Fruit fly (Drosophila melanogaster) whole organism, embryonic: ENCODE data around the gene Cdc42.

Experiments used
- Atf-2 ChIP-seq: fragments of 200-800 bp; sonication (Bioruptor generic); optimal IDR thresholded peaks from 2 replicates; lab custom pipeline; 2016; ENCODE audit warnings: missing biosample characterization, missing genetic modification characterization
- B-H1 ChIP-seq: fragments of 200-800 bp; sonication (Bioruptor generic); IDR thresholded peaks from 3 replicates; pipeline ENCODE4 v1.3.6; 2022; ENCODE audit warnings: missing biosample characterization, missing genetic modification characterization
- CG10321 ChIP-seq: fragments of 200-800 bp; sonication (Bioruptor generic); IDR thresholded peaks from 2 replicates; pipeline ENCODE4 v1.3.6; 2022; ENCODE audit warnings: missing biosample characterization, missing genetic modification characterization
- CG10654 ChIP-seq: fragments of 200-800 bp; sonication (Bioruptor generic); optimal IDR thresholded peaks from 2 replicates; lab custom pipeline; 2016; ENCODE audit warnings: missing biosample characterization, missing genetic modification characterization
- CG10959 ChIP-seq: fragments of 200-800 bp; sonication (Bioruptor generic); IDR thresholded peaks from 2 replicates; pipeline ENCODE4 v1.3.6; 2022; ENCODE audit warnings: missing biosample characterization, missing genetic modification characterization
- CG11695 ChIP-seq: fragments of 200-800 bp; sonication (Bioruptor generic); IDR thresholded peaks from 3 replicates; pipeline ENCODE4 v1.3.6; 2022; ENCODE audit warnings: missing biosample characterization, missing genetic modification characterization
- CG12104 ChIP-seq: fragments of 200-800 bp; sonication (Bioruptor generic); optimal IDR thresholded peaks from 3 replicates; lab custom pipeline; 2016; ENCODE audit warnings: missing biosample characterization, missing genetic modification characterization
- CG12299 ChIP-seq: fragments of 200-800 bp; sonication (Bioruptor generic); optimal IDR thresholded peaks from 2 replicates; lab custom pipeline; 2018; ENCODE audit warnings: missing biosample characterization, mild to moderate bottlenecking, missing genetic modification characterization
- CG12769 ChIP-seq: fragments of 200-800 bp; sonication (Bioruptor generic); optimal IDR thresholded peaks from 2 replicates; lab custom pipeline; 2019; ENCODE audit warnings: missing biosample characterization, mild to moderate bottlenecking, missing genetic modification characterization, moderate library complexity
- CG16779 ChIP-seq: fragments of 200-800 bp; sonication (Bioruptor generic); IDR thresholded peaks from 2 replicates; pipeline ENCODE4 v1.3.6; 2022; ENCODE audit warnings: missing biosample characterization, missing genetic modification characterization
- CG16863 ChIP-seq: fragments of 200-800 bp; sonication (Bioruptor generic); optimal IDR thresholded peaks from 3 replicates; lab custom pipeline; 2016; ENCODE audit warnings: missing biosample characterization, missing genetic modification characterization
- CG17612 ChIP-seq: fragments of 200-800 bp; sonication (Bioruptor generic); IDR thresholded peaks from 2 replicates; pipeline ENCODE4 v1.3.6; 2022; ENCODE audit warnings: missing biosample characterization, missing genetic modification characterization
- CG2202 ChIP-seq: fragments of 200-800 bp; sonication (Bioruptor generic); optimal IDR thresholded peaks from 2 replicates; lab custom pipeline; 2018; ENCODE audit warnings: missing biosample characterization, mild to moderate bottlenecking, missing genetic modification characterization
- CG4854 ChIP-seq: fragments of 200-800 bp; sonication (Bioruptor generic); optimal IDR thresholded peaks from 2 replicates; lab custom pipeline; 2016; ENCODE audit warnings: missing biosample characterization, missing genetic modification characterization, inconsistent platforms
- CG5245 ChIP-seq: fragments of 200-800 bp; sonication (Bioruptor generic); optimal IDR thresholded peaks from 3 replicates; lab custom pipeline; 2016; ENCODE audit warnings: missing biosample characterization, missing genetic modification characterization
- CG7928 ChIP-seq: fragments of 200-800 bp; sonication (Bioruptor generic); optimal IDR thresholded peaks from 2 replicates; lab custom pipeline; 2017; ENCODE audit warnings: missing biosample characterization, mild to moderate bottlenecking, missing genetic modification characterization
- CG7987 ChIP-seq: fragments of 200-800 bp; sonication (Bioruptor generic); optimal IDR thresholded peaks from 2 replicates; lab custom pipeline; 2018; ENCODE audit warnings: missing biosample characterization, mild to moderate bottlenecking, missing genetic modification characterization, moderate library complexity
- CG8290 ChIP-seq, 3 experiments: fragments of 200-800 bp; sonication (Bioruptor generic); optimal IDR thresholded peaks; 2 replicates each; lab custom pipeline; 2016 to 2019; ENCODE audit warnings: missing biosample characterization in 3 of 3, missing genetic modification characterization in 3 of 3, mild to moderate bottlenecking in 2 of 3, moderate library complexity in 1 of 3
- CG8359 ChIP-seq: fragments of 200-800 bp; sonication (Bioruptor generic); optimal IDR thresholded peaks from 2 replicates; lab custom pipeline; 2017; ENCODE audit warnings: missing biosample characterization, mild to moderate bottlenecking, missing genetic modification characterization, borderline replicate concordance
- Camta ChIP-seq: fragments of 200-800 bp; sonication (Bioruptor generic); optimal IDR thresholded peaks from 2 replicates; lab custom pipeline; 2016; ENCODE audit warnings: missing biosample characterization, missing genetic modification characterization
- ERR ChIP-seq: fragments of 200-800 bp; sonication (Bioruptor generic); optimal IDR thresholded peaks from 2 replicates; lab custom pipeline; 2016; ENCODE audit warnings: missing biosample characterization, missing genetic modification characterization
- Gsc ChIP-seq: fragments of 200-800 bp; sonication (Bioruptor generic); IDR thresholded peaks from 2 replicates; pipeline ENCODE4 v1.3.6; 2022; ENCODE audit warnings: missing biosample characterization, missing genetic modification characterization
- Gug ChIP-seq: fragments of 200-800 bp; sonication (Bioruptor generic); IDR thresholded peaks from 4 replicates; pipeline ENCODE4 v1.3.6; 2022; ENCODE audit warnings: missing biosample characterization, missing genetic modification characterization
- Med ChIP-seq: fragments of 200-800 bp; sonication (Bioruptor generic); peaks from one replicate; lab custom pipeline; 2016; ENCODE audit warnings: missing biosample characterization, missing genetic modification characterization, mild to moderate bottlenecking, inconsistent platforms, moderate library complexity
- NfI ChIP-seq: fragments of 200-800 bp; sonication (Bioruptor generic); optimal IDR thresholded peaks from 3 replicates; lab custom pipeline; 2018; ENCODE audit warnings: missing biosample characterization, mild to moderate bottlenecking, missing genetic modification characterization, moderate library complexity
- Xrp1 ChIP-seq: fragments of 200-800 bp; sonication (Bioruptor generic); IDR thresholded peaks from 2 replicates; pipeline ENCODE4 v1.3.6; 2022; ENCODE audit warnings: missing biosample characterization, missing genetic modification characterization
- abd-A ChIP-seq: fragments of 200-800 bp; sonication (Bioruptor generic); optimal IDR thresholded peaks from 3 replicates; lab custom pipeline; 2019; ENCODE audit warnings: missing biosample characterization, mild to moderate bottlenecking, missing genetic modification characterization, moderate library complexity
- bab2 ChIP-seq: fragments of 200-800 bp; sonication (Bioruptor generic); optimal IDR thresholded peaks from 2 replicates; lab custom pipeline; 2016; ENCODE audit warnings: missing biosample characterization, missing genetic modification characterization
- cad ChIP-seq: fragments of >200 bp; optimal IDR thresholded peaks from 2 replicates; lab custom pipeline; 2017; ENCODE audit warnings: missing biosample characterization, missing genetic modification characterization
- chm ChIP-seq: fragments of 200-800 bp; sonication (Bioruptor generic); IDR thresholded peaks from 2 replicates; pipeline ENCODE4 v1.3.6; 2022; ENCODE audit warnings: missing biosample characterization, missing genetic modification characterization
- crc ChIP-seq: fragments of 200-800 bp; sonication (Bioruptor generic); optimal IDR thresholded peaks from 2 replicates; lab custom pipeline; 2016; ENCODE audit warnings: missing biosample characterization, missing genetic modification characterization
- crol ChIP-seq: fragments of 200-800 bp; sonication (Bioruptor generic); IDR thresholded peaks from 2 replicates; pipeline ENCODE4 v1.3.6; 2022; ENCODE audit warnings: missing biosample characterization, missing genetic modification characterization
- dysf ChIP-seq: fragments of 200-800 bp; sonication (Bioruptor generic); IDR thresholded peaks from 3 replicates; pipeline ENCODE4 v1.3.6; 2022; ENCODE audit warnings: missing biosample characterization, missing genetic modification characterization
- gcm2 ChIP-seq: fragments of 200-800 bp; sonication (Bioruptor generic); optimal IDR thresholded peaks from 2 replicates; lab custom pipeline; 2016; ENCODE audit warnings: missing biosample characterization, missing genetic modification characterization
- grau ChIP-seq: fragments of 200-800 bp; optimal IDR thresholded peaks from 3 replicates; lab custom pipeline; 2019; ENCODE audit warnings: missing biosample characterization, mild to moderate bottlenecking, missing genetic modification characterization, moderate library complexity
- hth ChIP-seq: fragments of >200 bp; optimal IDR thresholded peaks from 2 replicates; lab custom pipeline; 2017; ENCODE audit warnings: inconsistent platforms
- jumu ChIP-seq: fragments of 200-800 bp; sonication (Bioruptor generic); optimal IDR thresholded peaks from 3 replicates; lab custom pipeline; 2016; ENCODE audit warnings: missing biosample characterization, missing genetic modification characterization
- kni ChIP-seq: fragments of 200-800 bp; sonication (Bioruptor generic); optimal IDR thresholded peaks from 3 replicates; lab custom pipeline; 2017; ENCODE audit warnings: mild to moderate bottlenecking, missing biosample characterization, missing genetic modification reagents, missing genetic modification characterization
- knrl ChIP-seq: fragments of 200-800 bp; sonication (Bioruptor generic); IDR thresholded peaks from 3 replicates; pipeline ENCODE4 v1.3.6; 2022; ENCODE audit warnings: missing biosample characterization, missing genetic modification characterization; ENCODE audit not compliant: partially characterized antibody
- mld ChIP-seq: fragments of 200-800 bp; sonication (Bioruptor generic); IDR thresholded peaks from 3 replicates; pipeline ENCODE4 v1.3.6; 2022; ENCODE audit warnings: missing biosample characterization, missing genetic modification characterization; ENCODE audit not compliant: partially characterized antibody
- pb ChIP-seq: fragments of 200-800 bp; sonication (Bioruptor generic); optimal IDR thresholded peaks from 3 replicates; lab custom pipeline; 2016; ENCODE audit warnings: missing biosample characterization, missing genetic modification characterization
- pho ChIP-seq: fragments of 200-800 bp; sonication (Bioruptor generic); optimal IDR thresholded peaks from 2 replicates; lab custom pipeline; 2016; ENCODE audit warnings: missing biosample characterization, missing genetic modification characterization
- prd ChIP-seq, 3 experiments: fragments of >200 bp in 2 of 3; fragments of 200-800 bp in 1 of 3; sonication (Bioruptor generic) in 1 of 3; optimal IDR thresholded peaks in 2 of 3; IDR thresholded peaks in 1 of 3; 2 replicates in 2 of 3; 3 replicates in 1 of 3; pipeline versions ENCODE4 v1.3.6 to Lab custom; 2017 to 2022; ENCODE audit warnings: missing biosample characterization in 1 of 3, missing genetic modification characterization in 1 of 3
- pzg ChIP-seq: fragments of 200-800 bp; sonication (Bioruptor generic); optimal IDR thresholded peaks from 3 replicates; lab custom pipeline; 2018; ENCODE audit warnings: missing biosample characterization, mild to moderate bottlenecking, missing genetic modification characterization, moderate library complexity
- seq ChIP-seq: fragments of 200-800 bp; sonication (Bioruptor generic); IDR thresholded peaks from 2 replicates; pipeline ENCODE4 v1.3.6; 2022; ENCODE audit warnings: missing biosample characterization, missing genetic modification characterization
- sima ChIP-seq: fragments of 200-800 bp; sonication (Bioruptor generic); optimal IDR thresholded peaks from 2 replicates; lab custom pipeline; 2016; ENCODE audit warnings: missing biosample characterization, missing genetic modification characterization
- slbo ChIP-seq: fragments of 200-800 bp; sonication (Bioruptor generic); IDR thresholded peaks from 2 replicates; pipeline ENCODE4 v1.3.6; 2022; ENCODE audit warnings: missing biosample characterization, missing genetic modification characterization
- toy ChIP-seq: fragments of 200-800 bp; sonication (Bioruptor generic); IDR thresholded peaks from 2 replicates; pipeline ENCODE4 v1.3.6; 2022; ENCODE audit warnings: missing biosample characterization, missing genetic modification characterization
- vfl ChIP-seq: fragments of 200-800 bp; sonication (Bioruptor generic); optimal IDR thresholded peaks from 2 replicates; lab custom pipeline; 2016; ENCODE audit warnings: missing biosample characterization, missing genetic modification characterization

Cdc42 gene

dm6 chrX:19735270-19735669 is 38.4 kb downstream of the Cdc42 start, which contains the start of gene CG14234:
Gene CG14234, plus strand, starts transcription at chrX:19735570.
- TF ChIP-seq Med (GFP tag; lab: Kevin White, UChicago) = peak; percentile 9
- TF ChIP-seq gcm2 = no peak
- TF ChIP-seq CG10959 (GFP tag; lab: Robert Waterston, UW) = no peak
- TF ChIP-seq CG10321 (GFP tag; lab: Robert Waterston, UW) = peak; percentile 59; the same call in 1 of the 2 replicates
- TF ChIP-seq toy (GFP tag; lab: Robert Waterston, UW) = no peak
- no peak for TF ChIP-seq CG5245 (GFP tag; lab: Kevin White, UChicago)
- no peak for TF ChIP-seq crol (GFP tag; lab: Robert Waterston, UW)
- TF ChIP-seq mld (GFP tag; lab: Robert Waterston, UW) = no peak
- no peak for TF ChIP-seq jumu (GFP tag; lab: Kevin White, UChicago)
- no peak for TF ChIP-seq CG7987 (GFP tag; lab: Kevin White, UChicago)
- TF ChIP-seq pb = no peak
- TF ChIP-seq dysf (GFP tag; lab: Robert Waterston, UW) = no peak
- no peak for TF ChIP-seq cad
- no peak for TF ChIP-seq Gug
- no peak for TF ChIP-seq pho (GFP tag; lab: Kevin White, UChicago)
- no peak for TF ChIP-seq CG16863 (GFP tag; lab: Kevin White, UChicago)
- TF ChIP-seq Xrp1 (GFP tag; lab: Robert Waterston, UW) = no peak
- no peak for TF ChIP-seq crc
- TF ChIP-seq sima (GFP tag; lab: Kevin White, UChicago) = no peak
- no peak for TF ChIP-seq NfI (GFP tag; lab: Kevin White, UChicago)
- TF ChIP-seq CG4854 (GFP tag; lab: Kevin White, UChicago) = no peak
- TF ChIP-seq vfl (GFP tag; lab: Kevin White, UChicago) = no peak
- peak; percentile 12 for TF ChIP-seq pzg (GFP tag; lab: Kevin White, UChicago)
- peak; percentile 45; the same call in 1 of the 2 replicates for TF ChIP-seq seq (GFP tag; lab: Robert Waterston, UW)
- no peak for TF ChIP-seq ERR (GFP tag; lab: Kevin White, UChicago)

- TF ChIP-seq CG16779 (GFP tag; lab: Robert Waterston, UW) (0 out of 2 replicates have a peak, but pooled peaks have one; percentile 28), CG17612 (GFP tag; lab: Robert Waterston, UW) (peak; percentile 71; the same call in 1 of the 2 replicates), Med (GFP tag; lab: Kevin White, UChicago) (peak; percentile 3), CG12769 (tag; lab: Kevin White, UChicago) (no peak), grau (tag; lab: Kevin White, UChicago) (no peak), CG11695 (GFP tag; lab: Robert Waterston, UW) (no peak), CG10654 (no peak), CG8290 (GFP tag; optimal IDR thresholded peaks at IDR 0.05; lab: Kevin White, UChicago) (peak; percentile 1), CG8290 (tag; optimal IDR thresholded peaks at IDR 0.05; lab: Kevin White, UChicago) (peak in 1 of 2 experiments; percentile 72), chm (GFP tag; lab: Robert Waterston, UW) (no peak)
These were observed 41.0 kb downstream of the Cdc42 start for dm6 chrX:19737872-19738271.

dm6 chrX:19744003-19744488 is 47.2 kb downstream of the Cdc42 start, which contains the start of the genes CG18809, COX6B, CG33932 and Rpp20:
Gene CG18809, minus strand, starts transcription at chrX:19744335.
Gene COX6B, minus strand, starts transcription at chrX:19744335.
Gene CG33932, plus strand, starts transcription at chrX:19744431.
Gene Rpp20, plus strand, starts transcription at chrX:19744431.
- TF ChIP-seq CG8359 (no peak), CG12104 (GFP tag; lab: Kevin White, UChicago) (peak; percentile 27), Camta (peak; percentile 44), grau (tag; lab: Kevin White, UChicago) (peak; percentile 54), knrl (GFP tag; lab: Robert Waterston, UW) (peak; percentile 96), CG2202 (tag; lab: Kevin White, UChicago) (peak; percentile 10), slbo (GFP tag; lab: Robert Waterston, UW) (peak; percentile 81), hth (lab: Kevin White, UChicago) (no peak), kni (peak; percentile 26), prd (optimal IDR thresholded peaks at IDR 0.05; lab: Kevin White, UChicago) (no peak), prd (GFP tag; IDR thresholded peaks at IDR 0.05; lab: Robert Waterston, UW) (peak; percentile 40; the same call in 1 of the 3 replicates), Atf-2 (GFP tag; lab: Kevin White, UChicago) (peak; percentile 27), B-H1 (GFP tag; lab: Robert Waterston, UW) (no peak), bab2 (peak; percentile 66), CG7928 (GFP tag; lab: Kevin White, UChicago) (peak; percentile 41), abd-A (tag; lab: Kevin White, UChicago) (no peak), Gsc (no peak), CG12299 (tag; lab: Kevin White, UChicago) (no peak)
